Worm (Caenorhabditis elegans) whole organism, young adult: ENCODE results near the gene cab-1.

ENCODE experiments used
- K11D2.4 ChIP-seq: fragments of 200-800 bp; sonication (Bioruptor generic); IDR thresholded peaks from 2 replicates; pipeline ENCODE4 v1.3.6; 2022; ENCODE audit warnings: missing genetic modification reagents, missing genetic modification characterization, missing compliant biosample characterization
- T07F8.4 ChIP-seq: sonication (generic microtip); optimal IDR thresholded peaks from 2 replicates; lab custom pipeline; 2016; ENCODE audit warnings: mild to moderate bottlenecking, missing genetic modification characterization, moderate library complexity, missing compliant biosample characterization
- Y95B8A.8 ChIP-seq: fragments of 200-800 bp; sonication (Bioruptor generic); IDR thresholded peaks from 2 replicates; pipeline ENCODE4 v1.3.6; 2022; ENCODE audit warnings: missing genetic modification reagents, missing genetic modification characterization, missing compliant biosample characterization
- ama-1 ChIP-seq, 3 experiments: fragments of 150-350 bp in 1 of 3; sonication (generic microtip) in 2 of 3; optimal IDR thresholded peaks; 2 replicates each; lab custom pipeline; 2014 to 2018; ENCODE audit warnings: missing biosample characterization in 2 of 3, missing genetic modification characterization in 2 of 3, missing genetic modification reagents in 2 of 3
- ceh-40 ChIP-seq: fragments of 200-800 bp; sonication (Bioruptor generic); IDR thresholded peaks from 2 replicates; pipeline ENCODE4 v1.3.6; 2022; ENCODE audit warnings: missing genetic modification characterization, missing compliant biosample characterization
- dpl-1 ChIP-seq: fragments of 150-350 bp; optimal IDR thresholded peaks from 2 replicates; lab custom pipeline; 2014; ENCODE audit warnings: missing biosample characterization, missing genetic modification reagents, missing genetic modification characterization
- egl-44 ChIP-seq: fragments of 200-800 bp; sonication (Bioruptor generic); IDR thresholded peaks from 2 replicates; pipeline ENCODE4 v1.3.6; 2022; ENCODE audit warnings: missing genetic modification reagents, missing genetic modification characterization, missing compliant biosample characterization
- hrde-1 ChIP-seq: sonication (generic microtip); optimal IDR thresholded peaks from 2 replicates; lab custom pipeline; 2016; ENCODE audit warnings: missing genetic modification characterization, mild to moderate bottlenecking, missing compliant biosample characterization, moderate library complexity, missing genotype, missing genetic modification reagents, borderline replicate concordance
- nfya-1 ChIP-seq: sonication (generic microtip); optimal IDR thresholded peaks from 2 replicates; lab custom pipeline; 2017; ENCODE audit warnings: antibody characterized with exemption, missing compliant biosample characterization, missing genetic modification characterization, borderline replicate concordance; ENCODE audit not compliant: insufficient read depth
- sea-2 ChIP-seq: fragments of 200-800 bp; sonication (Bioruptor generic); IDR thresholded peaks from 2 replicates; pipeline ENCODE4 v1.3.6; 2022; ENCODE audit warnings: missing genetic modification characterization, missing compliant biosample characterization
- ztf-25 ChIP-seq: fragments of 200-800 bp; sonication (Bioruptor generic); IDR thresholded peaks from 2 replicates; pipeline ENCODE4 v1.3.6; 2022; ENCODE audit warnings: missing genetic modification reagents, missing genetic modification characterization, missing compliant biosample characterization

DNA sequence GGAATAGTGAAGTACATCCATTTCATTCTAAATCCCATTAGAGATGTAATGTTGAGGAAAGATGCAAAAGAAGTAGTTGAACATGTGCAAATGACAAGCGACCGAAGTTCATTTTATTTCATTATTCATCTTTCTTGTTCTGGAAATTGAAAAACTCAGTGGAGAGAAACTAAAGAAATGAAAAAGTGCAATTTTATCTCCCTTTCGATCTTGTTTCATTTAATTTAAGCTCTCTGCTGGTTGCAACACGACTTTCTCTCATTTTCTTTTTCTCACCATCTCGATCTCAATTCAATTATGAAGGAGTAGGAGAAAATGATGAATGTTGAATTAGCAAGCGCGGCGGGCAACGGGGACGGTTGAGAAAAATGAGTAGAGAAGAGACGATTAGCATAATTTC, 28.3 kb downstream of the cab-1 start:
- TF ChIP-seq hrde-1 (tag; lab: Kevin White, UChicago) (no peak), ztf-25 (GFP tag; lab: Robert Waterston, UW) (no peak), ceh-40 (GFP tag; lab: Robert Waterston, UW) (no peak), sea-2 (GFP tag; lab: Robert Waterston, UW) (no peak), T07F8.4 (tag; lab: Kevin White, UChicago) (no peak), Y95B8A.8 (GFP tag; lab: Robert Waterston, UW) (no peak), egl-44 (GFP tag; lab: Robert Waterston, UW) (no peak), K11D2.4 (GFP tag; lab: Robert Waterston, UW) (no peak), nfya-1 (tag; lab: Kevin White, UChicago) (no peak), ama-1 (optimal IDR thresholded peaks at IDR 0.05; lab: Kevin White, UChicago) (no peak), ama-1 (GFP tag; optimal IDR thresholded peaks at IDR 0.05; lab: Kevin White, UChicago) (no peak), dpl-1 (GFP tag; lab: Kevin White, UChicago) (no peak)
